Worm (Caenorhabditis elegans) whole organism, mixed stage, embryonic: ENCODE measurements around the gene B0348.10.

Experiments used
- ceh-39 ChIP-seq: fragments of 150-350 bp; optimal IDR thresholded peaks from 2 replicates; lab custom pipeline; 2014; ENCODE audit warnings: missing biosample characterization, missing genetic modification characterization
- elt-1 ChIP-seq: sonication (generic microtip); optimal IDR thresholded peaks from 2 replicates; lab custom pipeline; 2017; ENCODE audit warnings: missing genetic modification characterization, mild to moderate bottlenecking, missing compliant biosample characterization, antibody characterized with exemption, moderate library complexity, borderline replicate concordance; ENCODE audit not compliant: insufficient read depth
- lin-13 ChIP-seq: fragments of 150-350 bp; optimal IDR thresholded peaks from 2 replicates; lab custom pipeline; 2014; ENCODE audit warnings: missing biosample characterization, missing genetic modification characterization
- lsy-2 ChIP-seq: fragments of 150-350 bp; optimal IDR thresholded peaks from 2 replicates; lab custom pipeline; 2014; ENCODE audit warnings: missing biosample characterization, missing genetic modification characterization
- nhr-237 ChIP-seq: fragments of 150-350 bp; optimal IDR thresholded peaks from 2 replicates; lab custom pipeline; 2014; ENCODE audit warnings: missing biosample characterization, missing genetic modification characterization
- snpc-4 ChIP-seq: fragments of 150-350 bp; optimal IDR thresholded peaks from 2 replicates; lab custom pipeline; 2014; ENCODE audit warnings: missing biosample characterization, missing genetic modification characterization

ce11 chrV:28270-28669 is 19.7 kb upstream of the B0348.10 start:
- TF ChIP-seq nhr-237 (tag; lab: Kevin White, UChicago) (no peak), lsy-2 (no peak), lin-13 (tag; lab: Kevin White, UChicago) (no peak), elt-1 (no peak), ceh-39 (tag; lab: Kevin White, UChicago) (no peak), snpc-4 (no peak)
